Worm (Caenorhabditis elegans): ENCODE measurements around the gene srbc-45.

srbc-45 gene

DNA sequence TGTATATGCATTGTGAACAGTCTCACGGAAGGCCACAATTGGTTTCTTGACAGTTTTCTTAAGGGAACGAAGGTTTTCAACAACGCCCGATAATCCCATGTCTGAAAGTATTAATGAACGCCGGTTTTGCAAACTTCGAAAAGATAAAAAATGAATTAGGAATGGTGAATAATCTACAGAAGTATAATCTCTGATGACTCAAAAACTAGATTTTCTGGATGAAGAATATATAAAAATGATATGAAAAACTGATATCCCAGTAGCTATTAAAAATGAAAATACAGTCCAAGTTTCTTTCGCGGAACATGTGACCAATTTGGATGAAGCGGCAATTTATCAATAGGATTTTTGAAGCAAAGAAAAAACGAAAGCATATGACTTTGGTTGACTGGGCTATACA, 10.6 kb downstream of the srbc-45 start, which contains the start of gene ZC443.3:
Gene ZC443.3 (minus strand): TSS at position 101 of the 400 bp plus-strand sequence.
- TF ChIP-seq madf-8 (GFP tag; conservative IDR thresholded peaks at IDR 0.05) = no peak
- no peak for TF ChIP-seq dpff-1 (tag; optimal IDR thresholded peaks at IDR 0.05)
- no peak for TF ChIP-seq tbp1 (GFP tag; optimal IDR thresholded peaks at IDR 0.05)
- no peak for TF ChIP-seq ztf-6 (GFP tag; IDR thresholded peaks at IDR 0.05)
- TF ChIP-seq Y53F4B.3 (GFP tag; IDR thresholded peaks at IDR 0.05) = no peak
- TF ChIP-seq sea-2 (GFP tag; IDR thresholded peaks at IDR 0.05) = no peak
- no peak for TF ChIP-seq mes-4 (tag; optimal IDR thresholded peaks at IDR 0.05)
- no peak for TF ChIP-seq F23B12.7 (tag; optimal IDR thresholded peaks at IDR 0.05; ENCODE audit: insufficient read depth)
- no peak for TF ChIP-seq aptf-3 (GFP tag; IDR thresholded peaks at IDR 0.05)
- no peak for TF ChIP-seq mcd-1 (GFP tag; IDR thresholded peaks at IDR 0.05)
- no peak for TF ChIP-seq lin-35 (GFP tag; optimal IDR thresholded peaks at IDR 0.05)
- TF ChIP-seq K12H6.12 (tag; optimal IDR thresholded peaks at IDR 0.05) = no peak
- TF ChIP-seq fkh-3 (tag; optimal IDR thresholded peaks at IDR 0.05) = no peak
- TF ChIP-seq sptf-2 (GFP tag; optimal IDR thresholded peaks at IDR 0.05) = no peak
- TF ChIP-seq nhr-80 (tag; optimal IDR thresholded peaks at IDR 0.05) = no peak
- TF ChIP-seq let-526 (GFP tag; IDR thresholded peaks at IDR 0.05) = no peak
- no peak for TF ChIP-seq attf-6 (GFP tag; IDR thresholded peaks at IDR 0.05)
- no peak for TF ChIP-seq lsy-27 (tag; optimal IDR thresholded peaks at IDR 0.05; ENCODE audit: borderline replicate concordance, insufficient read depth)
- TF ChIP-seq akir-1 (GFP tag; optimal IDR thresholded peaks at IDR 0.05) = no peak
- TF ChIP-seq snpc-1.3 (tag; optimal IDR thresholded peaks at IDR 0.05; ENCODE audit: insufficient read depth) = no peak

DNA sequence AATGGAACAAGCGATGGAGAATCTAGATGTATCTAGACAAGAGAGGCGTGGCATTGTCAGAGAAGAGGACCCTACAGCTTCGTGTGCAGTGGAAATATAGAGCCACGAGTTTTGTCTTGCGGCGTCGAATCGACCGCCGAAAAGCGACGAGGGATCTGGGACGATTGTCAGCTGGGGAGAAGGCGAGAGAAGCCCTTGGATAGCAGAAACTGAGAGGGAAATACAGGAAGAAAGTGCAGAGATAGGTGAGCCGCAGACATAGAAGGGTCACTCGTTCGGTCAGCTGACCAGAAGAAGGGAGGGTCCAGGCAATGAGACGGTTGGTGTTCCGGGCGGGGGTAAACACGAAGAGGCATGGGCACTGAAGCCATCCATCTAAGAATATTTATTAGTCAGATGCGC, 11.1 kb downstream of the srbc-45 start:
- TF ChIP-seq tbp1 (GFP tag; optimal IDR thresholded peaks at IDR 0.05) (no peak), xnd-1 (tag; optimal IDR thresholded peaks at IDR 0.05) (no peak), F22D6.2 (tag; optimal IDR thresholded peaks at IDR 0.05) (no peak), D2030.7 (GFP tag; IDR thresholded peaks at IDR 0.05) (no peak), akir-1 (GFP tag; optimal IDR thresholded peaks at IDR 0.05) (no peak), F39B2.1 (GFP tag; IDR thresholded peaks at IDR 0.05) (no peak), F52B5.7 (tag; optimal IDR thresholded peaks at IDR 0.05) (peak; percentile 31), C06A6.2 (GFP tag; conservative IDR thresholded peaks at IDR 0.05) (no peak), hsf-1 (GFP tag; IDR thresholded peaks at IDR 0.05) (no peak), sptf-2 (GFP tag; optimal IDR thresholded peaks at IDR 0.05) (no peak), lir-1 (GFP tag; conservative IDR thresholded peaks at IDR 0.05) (no peak), K12H6.12 (tag; optimal IDR thresholded peaks at IDR 0.05) (peak; percentile 93), B0336.3 (GFP tag; IDR thresholded peaks at IDR 0.05) (peak; percentile 33; the same call in 1 of the 2 replicates), nfyb-1 (GFP tag; IDR thresholded peaks at IDR 0.05) (no peak), madf-8 (GFP tag; conservative IDR thresholded peaks at IDR 0.05) (no peak), zim-3 (tag; optimal IDR thresholded peaks at IDR 0.05) (no peak), dox-1 (GFP tag; IDR thresholded peaks at IDR 0.05) (no peak), attf-3 (GFP tag; conservative IDR thresholded peaks at IDR 0.05) (no peak), ztf-18 (tag; optimal IDR thresholded peaks at IDR 0.05) (peak; percentile 10), ztf-6 (GFP tag; IDR thresholded peaks at IDR 0.05) (no peak), repo-1 (tag; optimal IDR thresholded peaks at IDR 0.05) (no peak), ceh-100 (GFP tag; IDR thresholded peaks at IDR 0.05) (no peak), rcor-1 (GFP tag; IDR thresholded peaks at IDR 0.05) (peak; percentile 53; the same call in 1 of the 2 replicates), efl-1 (GFP tag; optimal IDR thresholded peaks at IDR 0.05) (no peak), lag-1 (GFP tag; IDR thresholded peaks at IDR 0.05) (no peak), let-607 (tag; optimal IDR thresholded peaks at IDR 0.05) (no peak), F23B12.7 (tag; optimal IDR thresholded peaks at IDR 0.05; ENCODE audit: insufficient read depth) (no peak), lsl-1 (GFP tag; optimal IDR thresholded peaks at IDR 0.05) (no peak), Y53F4B.3 (GFP tag; IDR thresholded peaks at IDR 0.05) (no peak), sea-2 (GFP tag; IDR thresholded peaks at IDR 0.05) (no peak), pha-4 (tag; optimal IDR thresholded peaks at IDR 0.05) (no peak), cebp-1 (GFP tag; IDR thresholded peaks at IDR 0.05) (peak; percentile 49; the same call in 1 of the 2 replicates), cebp-1 (tag; optimal IDR thresholded peaks at IDR 0.05) (peak; percentile 78), snpc-1.3 (tag; optimal IDR thresholded peaks at IDR 0.05; ENCODE audit: insufficient read depth) (no peak), snpc-1.1 (tag; optimal IDR thresholded peaks at IDR 0.05; ENCODE audit: insufficient read depth) (no peak), ccch-3 (GFP tag; optimal IDR thresholded peaks at IDR 0.05) (no peak)
